Fruit fly (Drosophila melanogaster): ENCODE data around the gene by.
A peak's percentile ranks its signal among the peaks of the same experiment; 100 is the strongest.

by gene

DNA sequence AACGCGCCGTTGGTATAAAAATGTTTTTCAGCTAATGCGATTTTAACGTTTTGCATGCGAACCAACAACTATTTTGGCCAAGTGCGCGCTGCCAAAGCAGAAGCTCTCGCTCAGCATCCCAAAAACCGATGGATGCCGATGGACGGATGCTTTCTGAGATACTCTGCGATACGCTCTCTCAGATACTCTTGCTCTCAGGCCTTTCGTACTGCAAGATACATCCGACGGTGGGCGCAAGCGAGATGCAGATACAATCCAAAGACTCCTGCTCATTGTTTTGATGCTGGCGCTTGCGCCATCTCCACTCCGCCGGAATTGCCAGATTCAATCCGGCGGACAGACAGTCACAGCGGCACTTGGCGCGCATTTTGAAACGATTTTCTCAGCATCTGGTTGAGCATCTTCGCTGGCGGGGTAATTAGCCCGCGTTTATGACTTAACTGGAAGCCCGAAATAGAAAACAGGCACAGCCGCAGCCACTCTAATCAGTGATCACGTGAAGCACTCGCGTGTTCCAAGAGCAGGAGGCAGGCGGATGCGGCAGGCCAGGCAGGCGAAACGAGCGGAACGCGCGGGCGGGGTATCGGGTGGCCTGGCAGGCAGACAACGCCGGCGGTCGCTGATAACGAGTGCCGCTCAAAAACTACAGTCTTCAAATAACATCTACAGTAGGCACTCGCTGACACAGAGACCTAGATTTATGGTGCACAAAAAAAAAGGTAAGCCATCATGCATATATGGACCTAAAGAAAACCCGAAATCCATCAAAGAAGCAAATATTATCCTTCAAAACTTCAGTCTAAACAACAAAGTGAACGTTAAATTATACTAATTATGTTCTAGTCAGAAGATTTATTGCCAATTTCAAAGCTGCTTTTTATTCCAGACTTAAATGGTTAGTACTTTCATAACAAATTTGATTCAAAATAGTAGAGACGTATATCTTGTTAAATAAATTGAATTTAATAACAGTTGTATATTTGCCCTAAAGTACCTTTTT lies 38.9 kb downstream of the by start, which contains the start of gene CG16779 (continued):
- TF ChIP-seq so (GFP tag; IDR thresholded peaks at IDR 0.05) (no peak), CG13287 (GFP tag; IDR thresholded peaks at IDR 0.05; ENCODE audit: partially characterized antibody) (peak; percentile 40; the same call in 1 of the 2 replicates), CG1233 (GFP tag; optimal IDR thresholded peaks at IDR 0.05) (peak; percentile 21), H2.0 (GFP tag; IDR thresholded peaks at IDR 0.05) (no peak), CG18476 (GFP tag; optimal IDR thresholded peaks at IDR 0.05) (peak; percentile 4)

dm6 chr3R:9492100-9492499 lies 40.7 kb downstream of the by start:
- TF ChIP-seq lab (GFP tag; optimal IDR thresholded peaks at IDR 0.05) (peak; percentile 11), ranshi (GFP tag; IDR thresholded peaks at IDR 0.05) (0 out of 2 replicates have a peak, but pooled peaks have one; percentile 10), crol (GFP tag; IDR thresholded peaks at IDR 0.05) (peak; percentile 65), cg (GFP tag; optimal IDR thresholded peaks at IDR 0.05) (peak; percentile 43), CG9932 (GFP tag; IDR thresholded peaks at IDR 0.05) (0 out of 2 replicates have a peak, but pooled peaks have one; percentile 25), row (GFP tag; IDR thresholded peaks at IDR 0.05) (0 out of 3 replicates have a peak, but pooled peaks have one; percentile 33), Rfx (GFP tag; IDR thresholded peaks at IDR 0.05) (no peak), CG17359 (tag; optimal IDR thresholded peaks at IDR 0.05) (no peak), abd-A (tag; optimal IDR thresholded peaks at IDR 0.05) (peak; percentile 95), CG18599 (GFP tag; optimal IDR thresholded peaks at IDR 0.05) (peak; percentile 28), mirr (GFP tag; optimal IDR thresholded peaks at IDR 0.05) (peak; percentile 45), sd (tag; optimal IDR thresholded peaks at IDR 0.05) (peak; percentile 13), CG1529 (GFP tag; optimal IDR thresholded peaks at IDR 0.05) (no peak), CG12155 (GFP tag; optimal IDR thresholded peaks at IDR 0.05) (no peak), seq (GFP tag; IDR thresholded peaks at IDR 0.05) (0 out of 2 replicates have a peak, but pooled peaks have one; percentile 13), Deaf1 (tag; optimal IDR thresholded peaks at IDR 0.05) (peak; percentile 52)

DNA sequence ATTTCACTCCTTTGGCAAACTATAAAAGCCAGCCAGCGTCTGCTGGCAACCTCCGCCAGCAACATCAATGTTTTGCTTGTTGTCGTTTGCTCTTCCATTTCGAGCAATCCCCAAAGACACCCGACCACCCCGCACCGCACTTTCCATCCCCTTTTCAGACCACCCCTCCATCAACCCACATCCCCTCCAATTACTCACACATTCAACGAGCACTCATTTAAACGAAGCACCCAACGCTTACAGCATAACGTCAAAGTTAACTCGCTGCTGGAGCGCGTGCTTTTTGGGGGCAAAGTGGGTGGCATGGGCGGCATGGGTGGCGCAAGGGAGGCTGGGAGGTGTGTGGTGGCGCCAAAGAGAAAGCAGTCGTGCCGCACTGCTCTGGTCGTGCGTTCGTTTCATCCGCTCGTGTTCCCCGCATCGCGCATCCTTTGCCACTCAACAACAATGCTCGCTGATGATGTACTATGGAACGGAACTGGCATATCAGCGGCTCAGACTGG lies 41.7 kb downstream of the by start:
- TF ChIP-seq h (optimal IDR thresholded peaks at IDR 0.05) (no peak), CG4404 (GFP tag; IDR thresholded peaks at IDR 0.05) (no peak), Hey (tag; optimal IDR thresholded peaks at IDR 0.05) (peak; percentile 24), CG18011 (GFP tag; optimal IDR thresholded peaks at IDR 0.05) (no peak), CG14667 (GFP tag; IDR thresholded peaks at IDR 0.05) (no peak), Spps (tag; optimal IDR thresholded peaks at IDR 0.05) (no peak), chinmo (GFP tag; IDR thresholded peaks at IDR 0.05; ENCODE audit: partially characterized antibody) (no peak), Usf (GFP tag; optimal IDR thresholded peaks at IDR 0.05) (no peak), CG10431 (GFP tag; optimal IDR thresholded peaks at IDR 0.05) (no peak), CG2712 (tag; optimal IDR thresholded peaks at IDR 0.05) (no peak), br (optimal IDR thresholded peaks at IDR 0.05) (no peak), CG18619 (GFP tag; optimal IDR thresholded peaks at IDR 0.05) (no peak), CG4424 (GFP tag; optimal IDR thresholded peaks at IDR 0.05) (no peak), CG2889 (GFP tag; IDR thresholded peaks at IDR 0.05) (no peak), Hr78 (GFP tag; optimal IDR thresholded peaks at IDR 0.05) (no peak), crp (GFP tag; optimal IDR thresholded peaks at IDR 0.05) (no peak), inv (GFP tag; IDR thresholded peaks at IDR 0.05; ENCODE audit: partially characterized antibody) (no peak), ssp (GFP tag; IDR thresholded peaks at IDR 0.05) (no peak), CG10654 (GFP tag; optimal IDR thresholded peaks at IDR 0.05) (no peak), CG10267 (tag; optimal IDR thresholded peaks at IDR 0.05) (no peak), cwo (GFP tag; optimal IDR thresholded peaks at IDR 0.05) (peak; percentile 7), CG1832 (GFP tag; optimal IDR thresholded peaks at IDR 0.05) (peak; percentile 20), gsb (GFP tag; IDR thresholded peaks at IDR 0.05) (no peak), gcm2 (GFP tag; optimal IDR thresholded peaks at IDR 0.05) (no peak), CG15479 (GFP tag; optimal IDR thresholded peaks at IDR 0.05) (no peak)
